Fruit fly (Drosophila melanogaster) whole organism, wandering third instar larva: ENCODE results near the gene CG34124.

Source experiments
- Abd-B ChIP-seq: fragments of >200 bp; optimal IDR thresholded peaks from 2 replicates; lab custom pipeline; 2017; ENCODE audit warnings: missing biosample characterization, missing genetic modification characterization
- CG32264 ChIP-seq: fragments of 200-800 bp; sonication (Bioruptor generic); optimal IDR thresholded peaks from 2 replicates; lab custom pipeline; 2016; ENCODE audit warnings: missing biosample characterization, missing genetic modification characterization
- GATAd ChIP-seq: sonication (Bioruptor generic); optimal IDR thresholded peaks from 2 replicates; lab custom pipeline; 2016; ENCODE audit warnings: missing biosample characterization, missing genetic modification characterization
- Hr83 ChIP-seq: fragments of 200-300 bp; sonication (Bioruptor generic); optimal IDR thresholded peaks from 2 replicates; lab custom pipeline; 2016; ENCODE audit warnings: missing biosample characterization, mild to moderate bottlenecking, missing genetic modification characterization, moderate library complexity; ENCODE audit not compliant: poor library complexity, severe bottlenecking
- Vsx2 ChIP-seq: fragments of 200-300, 225-300 bp; sonication (Bioruptor generic); optimal IDR thresholded peaks from 2 replicates; lab custom pipeline; 2018; ENCODE audit warnings: missing biosample characterization, missing genetic modification characterization; ENCODE audit not compliant: partially characterized antibody
- brk ChIP-seq: fragments of 200-800 bp; sonication (Bioruptor generic); optimal IDR thresholded peaks from 2 replicates; lab custom pipeline; 2016; ENCODE audit warnings: missing biosample characterization, mild to moderate bottlenecking, missing genetic modification characterization
- dsf ChIP-seq: sonication (Bioruptor generic); optimal IDR thresholded peaks from 2 replicates; lab custom pipeline; 2016; ENCODE audit warnings: missing biosample characterization, missing genetic modification characterization, borderline replicate concordance
- ey ChIP-seq: fragments of 200-800 bp; sonication (Bioruptor generic); optimal IDR thresholded peaks from 2 replicates; lab custom pipeline; 2016; ENCODE audit warnings: missing biosample characterization, missing genetic modification characterization
- foxo ChIP-seq, 2 experiments: fragments of 200-800 bp; sonication (Bioruptor generic); optimal IDR thresholded peaks; 2 replicates in 1 of 2; 3 replicates in 1 of 2; lab custom pipeline; 2016 to 2017; ENCODE audit warnings: missing biosample characterization in 2 of 2, missing genetic modification characterization in 2 of 2
- h ChIP-seq: fragments of 200-800 bp; sonication (Bioruptor generic); optimal IDR thresholded peaks from 3 replicates; lab custom pipeline; 2016; ENCODE audit warnings: missing biosample characterization, mild to moderate bottlenecking, missing genetic modification characterization
- pan ChIP-seq: fragments of >200 bp; optimal IDR thresholded peaks from 2 replicates; lab custom pipeline; 2017
- psq ChIP-seq: fragments of 200-800 bp; sonication (Bioruptor generic); optimal IDR thresholded peaks from 3 replicates; lab custom pipeline; 2017; ENCODE audit warnings: missing biosample characterization, mild to moderate bottlenecking, missing genetic modification characterization, moderate library complexity
- usp ChIP-seq: fragments of >200 bp; optimal IDR thresholded peaks from 2 replicates; lab custom pipeline; 2017; ENCODE audit warnings: missing biosample characterization, missing genetic modification characterization

dm6 chr2L:4979138-4979537 is 20.9 kb downstream of the CG34124 start, which contains the start of gene CG8891:
- TF ChIP-seq Vsx2 (GFP tag; lab: Kevin White, UChicago) (no peak), foxo (GFP tag; optimal IDR thresholded peaks at IDR 0.05; lab: Kevin White, UChicago) (no peak), h (GFP tag; lab: Kevin White, UChicago) (no peak), Abd-B (GFP tag; lab: Kevin White, UChicago) (no peak), usp (GFP tag; lab: Kevin White, UChicago) (no peak), Hr83 (GFP tag; lab: Kevin White, UChicago) (no peak), psq (GFP tag; lab: Kevin White, UChicago) (no peak), pan (lab: Kevin White, UChicago) (no peak), ey (GFP tag; lab: Kevin White, UChicago) (no peak), CG32264 (GFP tag; lab: Kevin White, UChicago) (no peak), GATAd (GFP tag; lab: Kevin White, UChicago) (no peak), dsf (GFP tag; lab: Kevin White, UChicago) (no peak), brk (no peak)
